Worm (Caenorhabditis elegans) whole organism, early embryonic: ENCODE measurements around the gene bckd-1A.

Experiments
- scrt-1 ChIP-seq: fragments of 200-800 bp; sonication (Bioruptor generic); IDR thresholded peaks from 2 replicates; pipeline ENCODE4 v1.3.6; 2022; ENCODE audit warnings: missing genetic modification characterization, missing compliant biosample characterization

bckd-1A gene

DNA sequence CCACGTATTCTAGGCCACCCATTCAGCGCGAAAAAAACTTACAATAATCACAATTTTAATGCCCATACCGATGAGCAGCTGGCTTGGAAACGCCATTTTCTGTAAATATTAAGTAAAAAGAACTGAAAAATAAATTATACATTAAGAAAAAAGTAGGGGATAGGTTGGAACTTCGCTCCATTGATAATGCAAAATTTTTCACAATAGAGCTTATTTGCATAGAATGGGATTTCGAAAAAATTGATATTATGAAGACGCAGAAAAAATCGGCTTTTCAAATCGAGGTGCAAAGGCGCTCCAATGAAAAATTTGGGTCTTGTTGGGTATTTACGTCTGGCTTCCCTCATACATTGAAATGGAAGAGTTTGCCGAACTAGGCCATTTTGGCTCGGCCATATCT is 53.7 kb downstream of the bckd-1A start, which contains the start of gene Y37D8A.16:
Y37D8A.16 (minus strand) TSS at position 101 of the 400 bp plus-strand sequence.
- no peak for TF ChIP-seq scrt-1 (GFP tag; lab: Robert Waterston, UW)
